Worm (Caenorhabditis elegans) whole organism, L4 larva: ENCODE results near the gene F32D8.5.

Experiments
- F37D6.2 ChIP-seq: sonication (generic microtip); optimal IDR thresholded peaks from 2 replicates; lab custom pipeline; 2016; ENCODE audit warnings: mild to moderate bottlenecking, missing genetic modification characterization, missing compliant biosample characterization
- F44E2.7 ChIP-seq: fragments of 200-800 bp; sonication (Bioruptor generic); IDR thresholded peaks from 2 replicates; pipeline ENCODE4 v2.1.2; 2022; ENCODE audit warnings: missing genetic modification characterization, missing compliant biosample characterization
- R02D3.7 ChIP-seq: fragments of 150-350 bp; sonication (generic microtip); optimal IDR thresholded peaks from 3 replicates; lab custom pipeline; 2014; ENCODE audit warnings: missing biosample characterization, missing genetic modification characterization
- T20F7.1 ChIP-seq: fragments of 200-800 bp; sonication (Bioruptor generic); optimal IDR thresholded peaks from 2 replicates; lab custom pipeline; 2018; ENCODE audit warnings: mild to moderate bottlenecking, missing genetic modification characterization, missing compliant biosample characterization
- T26A8.4 ChIP-seq: fragments of 200-800 bp; sonication (Bioruptor generic); IDR thresholded peaks from 2 replicates; pipeline ENCODE4 v1.3.6; 2022; ENCODE audit warnings: missing genetic modification characterization, missing compliant biosample characterization
- Y105C5A.15 ChIP-seq: fragments of 200-800 bp; sonication (Bioruptor generic); IDR thresholded peaks from 2 replicates; pipeline ENCODE4 v1.3.6; 2022; ENCODE audit warnings: missing genetic modification characterization, missing compliant biosample characterization
- Y48G9A.11 ChIP-seq: fragments of 200-800 bp; sonication (Bioruptor generic); IDR thresholded peaks from 2 replicates; pipeline ENCODE4 v1.3.6; 2022; ENCODE audit warnings: missing genetic modification reagents, missing genetic modification characterization, missing compliant biosample characterization
- Y5F2A.4 ChIP-seq: fragments of 200-800 bp; sonication (Bioruptor generic); optimal IDR thresholded peaks from 2 replicates; lab custom pipeline; 2018; ENCODE audit warnings: mild to moderate bottlenecking, missing genetic modification characterization, missing compliant biosample characterization
- aha-1 ChIP-seq: fragments of 150-350 bp; peaks from one replicate; lab custom pipeline; 2014; ENCODE audit warnings: missing biosample characterization, missing genetic modification characterization
- aly-2 ChIP-seq: sonication (generic microtip); optimal IDR thresholded peaks from 2 replicates; lab custom pipeline; 2018; ENCODE audit warnings: missing biosample characterization, missing genetic modification characterization
- arid-1 ChIP-seq: fragments of 200-800 bp; sonication (Bioruptor generic); conservative IDR thresholded peaks from 2 replicates; pipeline ENCODE4 v1.3.6; 2022; ENCODE audit warnings: missing genetic modification reagents, missing genetic modification characterization, missing compliant biosample characterization
- attf-4 ChIP-seq: sonication (generic microtip); optimal IDR thresholded peaks from 3 replicates; lab custom pipeline; 2017; ENCODE audit warnings: missing biosample characterization, missing genetic modification characterization
- ces-1 ChIP-seq: fragments of 150-350 bp; sonication (generic microtip); optimal IDR thresholded peaks from 4 replicates; lab custom pipeline; 2014; ENCODE audit warnings: missing biosample characterization, missing genetic modification reagents, missing genetic modification characterization
- cey-2 ChIP-seq: sonication (generic microtip); optimal IDR thresholded peaks from 3 replicates; lab custom pipeline; 2017; ENCODE audit warnings: missing genetic modification characterization, mild to moderate bottlenecking, missing compliant biosample characterization, antibody characterized with exemption, borderline replicate concordance; ENCODE audit not compliant: insufficient read depth
- daf-16 ChIP-seq, 3 experiments: sonication (generic microtip); optimal IDR thresholded peaks; 2 replicates each; lab custom pipeline; 2016 to 2017; ENCODE audit warnings: missing genetic modification characterization in 3 of 3, missing genetic modification reagents in 3 of 3, mild to moderate bottlenecking in 2 of 3, missing compliant biosample characterization in 2 of 3, missing biosample characterization in 1 of 3, moderate library complexity in 1 of 3
- daf-19 ChIP-seq: fragments of 200-800 bp; sonication (Bioruptor generic); conservative IDR thresholded peaks from 2 replicates; pipeline ENCODE4 v1.3.6; 2022; ENCODE audit warnings: missing genetic modification characterization, missing compliant biosample characterization
- daf-8 ChIP-seq: fragments of 200-800 bp; sonication (Bioruptor generic); IDR thresholded peaks from 2 replicates; pipeline ENCODE4 v1.3.6; 2022; ENCODE audit warnings: missing genetic modification characterization, missing compliant biosample characterization
- dmd-8 ChIP-seq: fragments of 200-800 bp; sonication (Bioruptor generic); IDR thresholded peaks from 2 replicates; pipeline ENCODE4 v1.3.6; 2022; ENCODE audit warnings: missing genetic modification characterization, missing compliant biosample characterization
- dmd-9 ChIP-seq: fragments of 200-800 bp; sonication (Bioruptor generic); IDR thresholded peaks from 2 replicates; pipeline ENCODE4 v1.3.6; 2022; ENCODE audit warnings: missing genetic modification reagents, missing genetic modification characterization, missing compliant biosample characterization
- dpl-1 ChIP-seq: fragments of 150-350 bp; optimal IDR thresholded peaks from 2 replicates; lab custom pipeline; 2014; ENCODE audit warnings: missing biosample characterization, missing genetic modification reagents, missing genetic modification characterization
- dve-1 ChIP-seq: sonication (generic microtip); optimal IDR thresholded peaks from 2 replicates; lab custom pipeline; 2017; ENCODE audit warnings: antibody characterized with exemption, mild to moderate bottlenecking, missing genetic modification characterization, missing compliant biosample characterization; ENCODE audit not compliant: insufficient read depth
- egl-43 ChIP-seq: fragments of 200-800 bp; sonication (Bioruptor generic); IDR thresholded peaks from 2 replicates; pipeline ENCODE4 v1.3.6; 2022; ENCODE audit warnings: missing genetic modification reagents, missing genetic modification characterization, missing compliant biosample characterization
- hlh-11 ChIP-seq: fragments of 200-800 bp; sonication (Bioruptor generic); optimal IDR thresholded peaks from 2 replicates; lab custom pipeline; 2018; ENCODE audit warnings: mild to moderate bottlenecking, missing genetic modification characterization, missing compliant biosample characterization
- hlh-30 ChIP-seq: sonication (generic microtip); optimal IDR thresholded peaks from 2 replicates; lab custom pipeline; 2017; ENCODE audit warnings: antibody characterized with exemption, mild to moderate bottlenecking, missing genetic modification characterization, missing compliant biosample characterization; ENCODE audit not compliant: insufficient read depth
- hmg-1.1 ChIP-seq: fragments of 200-800 bp; sonication (Bioruptor generic); IDR thresholded peaks from 2 replicates; pipeline ENCODE4 v1.3.6; 2022; ENCODE audit warnings: missing genetic modification reagents, missing genetic modification characterization, missing compliant biosample characterization
- lim-7 ChIP-seq: fragments of 200-800 bp; sonication (Bioruptor generic); IDR thresholded peaks from 2 replicates; pipeline ENCODE4 v1.3.6; 2022; ENCODE audit warnings: missing genetic modification characterization, missing compliant biosample characterization
- lin-1 ChIP-seq: fragments of 200-800 bp; sonication (Bioruptor generic); IDR thresholded peaks from 2 replicates; pipeline ENCODE4 v1.3.6; 2022; ENCODE audit warnings: missing genetic modification reagents, missing genetic modification characterization, missing compliant biosample characterization
- lin-29 ChIP-seq: fragments of 200-800 bp; sonication (Bioruptor generic); IDR thresholded peaks from 2 replicates; pipeline ENCODE4 v1.3.6; 2022; ENCODE audit warnings: missing genetic modification reagents, missing genetic modification characterization, missing compliant biosample characterization
- lin-38 ChIP-seq: fragments of 200-800 bp; sonication (Bioruptor generic); IDR thresholded peaks from 2 replicates; pipeline ENCODE4 v1.3.6; 2022; ENCODE audit warnings: missing genetic modification reagents, missing genetic modification characterization, missing compliant biosample characterization
- lin-39 ChIP-seq: fragments of 150-350 bp; optimal IDR thresholded peaks from 2 replicates; lab custom pipeline; 2014; ENCODE audit warnings: missing biosample characterization, missing genetic modification reagents, missing genetic modification characterization
- lir-3 ChIP-seq: sonication (generic microtip); optimal IDR thresholded peaks from 2 replicates; lab custom pipeline; 2016; ENCODE audit warnings: mild to moderate bottlenecking, missing genetic modification characterization, missing compliant biosample characterization
- madf-9 ChIP-seq: fragments of 200-800 bp; sonication (Bioruptor generic); conservative IDR thresholded peaks from 2 replicates; pipeline ENCODE4 v1.3.6; 2022; ENCODE audit warnings: missing genetic modification reagents, missing genetic modification characterization, missing compliant biosample characterization
- mdt-29 ChIP-seq: fragments of 200-800 bp; sonication (Bioruptor generic); IDR thresholded peaks from 2 replicates; pipeline ENCODE4 v1.3.6; 2022; ENCODE audit warnings: missing genetic modification reagents, missing genetic modification characterization, missing compliant biosample characterization
- nhr-10 ChIP-seq: fragments of 150-350 bp; optimal IDR thresholded peaks from 2 replicates; lab custom pipeline; 2014; ENCODE audit warnings: missing biosample characterization, missing genetic modification characterization
- nhr-11 ChIP-seq: fragments of 150-350 bp; optimal IDR thresholded peaks from 2 replicates; lab custom pipeline; 2014; ENCODE audit warnings: missing biosample characterization, missing genetic modification characterization
- nhr-111 ChIP-seq: fragments of 200-800 bp; sonication (Bioruptor generic); optimal IDR thresholded peaks from 2 replicates; lab custom pipeline; 2018; ENCODE audit warnings: mild to moderate bottlenecking, missing genetic modification characterization, missing compliant biosample characterization
- nhr-28 ChIP-seq: fragments of 150-350 bp; optimal IDR thresholded peaks from 2 replicates; lab custom pipeline; 2014; ENCODE audit warnings: missing biosample characterization, missing genetic modification characterization
- nhr-42 ChIP-seq: fragments of 200-800 bp; sonication (Bioruptor generic); IDR thresholded peaks from 2 replicates; pipeline ENCODE4 v1.3.6; 2022; ENCODE audit warnings: missing genetic modification characterization, missing compliant biosample characterization
- nhr-48 ChIP-seq: sonication (generic microtip); optimal IDR thresholded peaks from 2 replicates; lab custom pipeline; 2016; ENCODE audit warnings: mild to moderate bottlenecking, missing genetic modification characterization, missing compliant biosample characterization
- nhr-6 ChIP-seq: fragments of 150-350 bp; optimal IDR thresholded peaks from 2 replicates; lab custom pipeline; 2014; ENCODE audit warnings: missing biosample characterization, missing genetic modification characterization
- nhr-76 ChIP-seq: fragments of 150-350 bp; optimal IDR thresholded peaks from 2 replicates; lab custom pipeline; 2014; ENCODE audit warnings: missing biosample characterization, missing genetic modification characterization
- pqm-1 ChIP-seq: sonication (generic microtip); optimal IDR thresholded peaks from 2 replicates; lab custom pipeline; 2017; ENCODE audit warnings: missing biosample characterization, missing genetic modification characterization
- rbr-2 ChIP-seq: sonication (generic microtip); optimal IDR thresholded peaks from 2 replicates; lab custom pipeline; 2016; ENCODE audit warnings: missing genotype, missing genetic modification characterization, missing compliant biosample characterization
- set-16 ChIP-seq: fragments of 200-800 bp; sonication (Bioruptor generic); IDR thresholded peaks from 2 replicates; pipeline ENCODE4 v1.3.6; 2022; ENCODE audit warnings: missing genetic modification reagents, missing genetic modification characterization, missing compliant biosample characterization
- skn-1 ChIP-seq: fragments of 150-350 bp; optimal IDR thresholded peaks from 2 replicates; lab custom pipeline; 2014; ENCODE audit warnings: missing biosample characterization, missing genetic modification characterization
- snpc-4 ChIP-seq: fragments of 150-350 bp; optimal IDR thresholded peaks from 2 replicates; lab custom pipeline; 2014; ENCODE audit warnings: missing biosample characterization, missing genetic modification characterization
- spr-3 ChIP-seq: fragments of 200-800 bp; sonication (Bioruptor generic); optimal IDR thresholded peaks from 2 replicates; lab custom pipeline; 2018; ENCODE audit warnings: mild to moderate bottlenecking, missing genetic modification characterization, missing compliant biosample characterization
- tag-97 ChIP-seq: fragments of 200-800 bp; sonication (Bioruptor generic); IDR thresholded peaks from 2 replicates; pipeline ENCODE4 v1.3.6; 2022; ENCODE audit warnings: missing genetic modification characterization, missing compliant biosample characterization
- unc-62 ChIP-seq, 3 experiments: fragments of 150-350 bp in 1 of 3; sonication (generic microtip); optimal IDR thresholded peaks in 2 of 3; peaks in 1 of 3; 1 replicate in 1 of 3; 2 replicates in 2 of 3; lab custom pipeline; 2014 to 2017; ENCODE audit warnings: missing biosample characterization in 3 of 3, missing genetic modification characterization in 3 of 3, missing genetic modification reagents in 3 of 3, missing genotype in 1 of 3
- zag-1 ChIP-seq: fragments of 150-350 bp; optimal IDR thresholded peaks from 2 replicates; lab custom pipeline; 2014; ENCODE audit warnings: missing biosample characterization, missing genetic modification characterization
- zip-11 ChIP-seq: fragments of 200-800 bp; sonication (Bioruptor generic); IDR thresholded peaks from 2 replicates; pipeline ENCODE4 v1.3.6; 2022; ENCODE audit warnings: missing genetic modification characterization, missing compliant biosample characterization
- zip-2 ChIP-seq: fragments of 150-350 bp; optimal IDR thresholded peaks from 2 replicates; lab custom pipeline; 2014; ENCODE audit warnings: missing biosample characterization, missing genetic modification characterization

F32D8.5 gene

ce11 chrV:10867586-10867985 lies 27.0 kb upstream of the F32D8.5 start (continued):
- TF ChIP-seq lin-39 (tag; lab: Kevin White, UChicago), result no peak
- no peak for TF ChIP-seq Y5F2A.4 (GFP tag; lab: Kevin White, UChicago)
- TF ChIP-seq pqm-1 (tag; lab: Kevin White, UChicago), result no peak
- no peak for TF ChIP-seq aly-2 (tag; lab: Kevin White, UChicago)
- no peak for TF ChIP-seq skn-1 (tag; lab: Kevin White, UChicago)
- no peak for TF ChIP-seq nhr-42 (GFP tag; lab: Robert Waterston, UW)
- TF ChIP-seq nhr-111 (GFP tag; lab: Kevin White, UChicago), result no peak
- TF ChIP-seq cey-2 (tag; lab: Kevin White, UChicago), result no peak
- no peak for TF ChIP-seq R02D3.7 (tag; lab: Kevin White, UChicago)
- no peak for TF ChIP-seq egl-43 (GFP tag; lab: Robert Waterston, UW)
- no peak for TF ChIP-seq mdt-29 (GFP tag; lab: Robert Waterston, UW)
- TF ChIP-seq lin-1 (GFP tag; lab: Robert Waterston, UW), result no peak
- no peak for TF ChIP-seq dmd-9 (GFP tag; lab: Robert Waterston, UW)
- no peak for TF ChIP-seq lin-38 (GFP tag; lab: Robert Waterston, UW)
- no peak for TF ChIP-seq lin-29 (GFP tag; lab: Robert Waterston, UW)
- TF ChIP-seq Y105C5A.15 (GFP tag; lab: Robert Waterston, UW), result no peak
- TF ChIP-seq rbr-2 (tag; lab: Kevin White, UChicago), result no peak
- no peak for TF ChIP-seq dpl-1 (GFP tag; lab: Kevin White, UChicago)
- TF ChIP-seq tag-97 (GFP tag; lab: Robert Waterston, UW), result no peak
- no peak for TF ChIP-seq snpc-4 (tag; lab: Kevin White, UChicago)
- no peak for TF ChIP-seq attf-4 (tag; lab: Kevin White, UChicago)
- TF ChIP-seq F37D6.2 (tag; lab: Kevin White, UChicago), result no peak
- no peak for TF ChIP-seq F44E2.7 (GFP tag; lab: Robert Waterston, UW)
- no peak for TF ChIP-seq zag-1 (tag; lab: Kevin White, UChicago)
- no peak for TF ChIP-seq lim-7
- peak; percentile 77 for TF ChIP-seq hlh-30 (tag; lab: Kevin White, UChicago)
- no peak for TF ChIP-seq spr-3
- no peak for TF ChIP-seq nhr-10 (tag; lab: Kevin White, UChicago)
- peak in 1 of 2 experiments; percentile 96 for TF ChIP-seq unc-62 (GFP tag; optimal IDR thresholded peaks at IDR 0.05 in 1 of 2; lab: Kevin White, UChicago)
- no peak for TF ChIP-seq unc-62 (tag; optimal IDR thresholded peaks at IDR 0.05; lab: Kevin White, UChicago)
- TF ChIP-seq arid-1 (GFP tag; lab: Robert Waterston, UW), result no peak
- TF ChIP-seq dve-1 (tag; lab: Kevin White, UChicago), result peak; percentile 38
- TF ChIP-seq dmd-8 (GFP tag; lab: Robert Waterston, UW), result no peak
- TF ChIP-seq nhr-48 (tag; lab: Kevin White, UChicago), result no peak
- no peak for TF ChIP-seq daf-8 (GFP tag; lab: Robert Waterston, UW)
- TF ChIP-seq ces-1 (GFP tag; lab: Kevin White, UChicago), result no peak
- no peak for TF ChIP-seq zip-11 (GFP tag; lab: Robert Waterston, UW)
- TF ChIP-seq lir-3 (tag; lab: Kevin White, UChicago), result no peak
- TF ChIP-seq zip-2 (tag; lab: Kevin White, UChicago), result no peak
- peak; percentile 25 for TF ChIP-seq hlh-11 (tag; lab: Kevin White, UChicago)
- no peak for TF ChIP-seq nhr-11 (tag; lab: Kevin White, UChicago)
- TF ChIP-seq daf-19 (GFP tag; lab: Robert Waterston, UW), result no peak
- TF ChIP-seq nhr-28 (tag; lab: Kevin White, UChicago), result peak; percentile 38
- TF ChIP-seq hmg-1.1 (GFP tag; lab: Robert Waterston, UW), result 0 out of 2 replicates have a peak, but pooled peaks have one; percentile 20
- no peak for TF ChIP-seq nhr-76
- TF ChIP-seq T26A8.4 (GFP tag; lab: Robert Waterston, UW), result no peak
- no peak for TF ChIP-seq madf-9 (GFP tag; lab: Robert Waterston, UW)
- TF ChIP-seq daf-16 (GFP tag; optimal IDR thresholded peaks at IDR 0.05; lab: Kevin White, UChicago), result no peak
- TF ChIP-seq daf-16 (tag; optimal IDR thresholded peaks at IDR 0.05; lab: Kevin White, UChicago), result no peak
- no peak for TF ChIP-seq nhr-6
- no peak for TF ChIP-seq aha-1 (tag; lab: Kevin White, UChicago)
- TF ChIP-seq T20F7.1, result no peak
- no peak for TF ChIP-seq Y48G9A.11 (GFP tag; lab: Robert Waterston, UW)
- no peak for TF ChIP-seq set-16 (GFP tag; lab: Robert Waterston, UW)
